Worm (Caenorhabditis elegans) whole organism, late embryonic: ENCODE measurements around the gene C01F6.14.
A peak's percentile ranks its signal among the peaks of the same experiment; 100 is the strongest.

ENCODE experiments used
- C08G9.2 ChIP-seq: sonication (generic microtip); optimal IDR thresholded peaks from 2 replicates; lab custom pipeline; 2016; ENCODE audit warnings: mild to moderate bottlenecking, missing genetic modification characterization, moderate library complexity, missing compliant biosample characterization
- F13H6.1 ChIP-seq: sonication (generic microtip); optimal IDR thresholded peaks from 2 replicates; lab custom pipeline; 2016; ENCODE audit warnings: missing genetic modification characterization, missing compliant biosample characterization
- K02D7.2 ChIP-seq: sonication (generic microtip); optimal IDR thresholded peaks from 2 replicates; lab custom pipeline; 2017; ENCODE audit warnings: mild to moderate bottlenecking, missing genetic modification characterization, missing compliant biosample characterization
- ahr-1 ChIP-seq: sonication (generic microtip); optimal IDR thresholded peaks from 2 replicates; lab custom pipeline; 2016; ENCODE audit warnings: missing genetic modification characterization, missing compliant biosample characterization
- ceh-14 ChIP-seq: sonication (generic microtip); optimal IDR thresholded peaks from 2 replicates; lab custom pipeline; 2016; ENCODE audit warnings: missing genotype, missing genetic modification characterization, missing compliant biosample characterization
- ceh-18 ChIP-seq: sonication (generic microtip); optimal IDR thresholded peaks from 2 replicates; lab custom pipeline; 2016; ENCODE audit warnings: missing genetic modification characterization, missing compliant biosample characterization
- ceh-19 ChIP-seq: fragments of 200-800 bp; sonication (Bioruptor generic); optimal IDR thresholded peaks from 2 replicates; lab custom pipeline; 2018; ENCODE audit warnings: mild to moderate bottlenecking, missing genetic modification characterization, missing compliant biosample characterization
- ceh-2 ChIP-seq: sonication (generic microtip); optimal IDR thresholded peaks from 2 replicates; lab custom pipeline; 2016; ENCODE audit warnings: missing genotype, missing genetic modification characterization, missing compliant biosample characterization
- ceh-22 ChIP-seq: sonication (generic microtip); optimal IDR thresholded peaks from 2 replicates; lab custom pipeline; 2017; ENCODE audit warnings: missing biosample characterization, missing genetic modification characterization
- ceh-30 ChIP-seq: fragments of 150-350 bp; optimal IDR thresholded peaks from 2 replicates; lab custom pipeline; 2014; ENCODE audit warnings: missing biosample characterization, missing genetic modification characterization
- ceh-31 ChIP-seq: sonication (generic microtip); optimal IDR thresholded peaks from 2 replicates; lab custom pipeline; 2016; ENCODE audit warnings: missing genetic modification characterization, missing compliant biosample characterization
- ceh-34 ChIP-seq: sonication (generic microtip); optimal IDR thresholded peaks from 2 replicates; lab custom pipeline; 2016; ENCODE audit warnings: mild to moderate bottlenecking, missing genetic modification characterization, missing compliant biosample characterization
- ceh-48 ChIP-seq: sonication (generic microtip); optimal IDR thresholded peaks from 2 replicates; lab custom pipeline; 2016; ENCODE audit warnings: missing genetic modification characterization, inconsistent platforms, missing compliant biosample characterization
- dve-1 ChIP-seq: sonication (generic microtip); optimal IDR thresholded peaks from 2 replicates; lab custom pipeline; 2017; ENCODE audit warnings: antibody characterized with exemption, mild to moderate bottlenecking, missing genetic modification characterization, missing compliant biosample characterization
- elt-2 ChIP-seq: sonication (generic microtip); optimal IDR thresholded peaks from 2 replicates; lab custom pipeline; 2016; ENCODE audit warnings: missing genetic modification reagents, missing genetic modification characterization, missing compliant biosample characterization
- elt-4 ChIP-seq: sonication (generic microtip); optimal IDR thresholded peaks from 2 replicates; lab custom pipeline; 2016; ENCODE audit warnings: missing genetic modification characterization, missing compliant biosample characterization
- ets-4 ChIP-seq: sonication (generic microtip); optimal IDR thresholded peaks from 2 replicates; lab custom pipeline; 2016; ENCODE audit warnings: missing genetic modification characterization, missing compliant biosample characterization
- fax-1 ChIP-seq: sonication (generic microtip); optimal IDR thresholded peaks from 2 replicates; lab custom pipeline; 2016; ENCODE audit warnings: missing genotype, missing genetic modification characterization, missing compliant biosample characterization
- fkh-6 ChIP-seq: sonication (generic microtip); optimal IDR thresholded peaks from 2 replicates; lab custom pipeline; 2016; ENCODE audit warnings: missing genetic modification characterization, missing compliant biosample characterization
- gmeb-2 ChIP-seq: sonication (generic microtip); optimal IDR thresholded peaks from 2 replicates; lab custom pipeline; 2016; ENCODE audit warnings: missing genetic modification characterization, inconsistent platforms, missing compliant biosample characterization
- hlh-13 ChIP-seq: fragments of 200-800 bp; sonication (Bioruptor generic); optimal IDR thresholded peaks from 2 replicates; lab custom pipeline; 2018; ENCODE audit warnings: mild to moderate bottlenecking, missing genetic modification characterization, missing compliant biosample characterization
- hlh-15 ChIP-seq: sonication (generic microtip); optimal IDR thresholded peaks from 2 replicates; lab custom pipeline; 2016; ENCODE audit warnings: missing genetic modification characterization, missing compliant biosample characterization
- hlh-8 ChIP-seq: sonication (generic microtip); optimal IDR thresholded peaks from 2 replicates; lab custom pipeline; 2016; ENCODE audit warnings: missing genotype, missing genetic modification characterization, missing compliant biosample characterization
- lim-6 ChIP-seq: sonication (generic microtip); optimal IDR thresholded peaks from 2 replicates; lab custom pipeline; 2016; ENCODE audit warnings: missing genetic modification characterization, missing compliant biosample characterization
- lin-11 ChIP-seq: fragments of 200-800 bp; sonication (Bioruptor generic); optimal IDR thresholded peaks from 2 replicates; lab custom pipeline; 2018; ENCODE audit warnings: mild to moderate bottlenecking, missing genetic modification characterization, missing compliant biosample characterization
- madf-2 ChIP-seq: sonication (generic microtip); optimal IDR thresholded peaks from 2 replicates; lab custom pipeline; 2017; ENCODE audit warnings: missing genetic modification characterization, missing compliant biosample characterization
- mec-3 ChIP-seq: sonication (generic microtip); optimal IDR thresholded peaks from 2 replicates; lab custom pipeline; 2016; ENCODE audit warnings: borderline replicate concordance, missing genetic modification characterization, missing compliant biosample characterization
- nhr-11 ChIP-seq: fragments of 150-350 bp; optimal IDR thresholded peaks from 2 replicates; lab custom pipeline; 2014; ENCODE audit warnings: missing biosample characterization, missing genetic modification characterization
- npax-4 ChIP-seq: sonication (generic microtip); optimal IDR thresholded peaks from 2 replicates; lab custom pipeline; 2016; ENCODE audit warnings: missing genetic modification characterization, missing compliant biosample characterization
- pat-9 ChIP-seq: fragments of 200-800 bp; sonication (Bioruptor generic); optimal IDR thresholded peaks from 2 replicates; lab custom pipeline; 2018; ENCODE audit warnings: mild to moderate bottlenecking, missing genetic modification characterization, moderate library complexity, missing compliant biosample characterization
- pqm-1 ChIP-seq: sonication (generic microtip); optimal IDR thresholded peaks from 2 replicates; lab custom pipeline; 2016; ENCODE audit warnings: missing genetic modification characterization, missing compliant biosample characterization
- pros-1 ChIP-seq: fragments of 150-350 bp; optimal IDR thresholded peaks from 2 replicates; lab custom pipeline; 2014; ENCODE audit warnings: missing biosample characterization, missing genetic modification reagents, missing genetic modification characterization
- ref-2 ChIP-seq: sonication (generic microtip); optimal IDR thresholded peaks from 2 replicates; lab custom pipeline; 2016; ENCODE audit warnings: missing genetic modification characterization, missing compliant biosample characterization
- rnt-1 ChIP-seq: sonication (generic microtip); optimal IDR thresholded peaks from 2 replicates; lab custom pipeline; 2016; ENCODE audit warnings: missing genetic modification characterization, missing compliant biosample characterization
- sdc-2 ChIP-seq: sonication (generic microtip); optimal IDR thresholded peaks from 2 replicates; lab custom pipeline; 2016; ENCODE audit warnings: missing genotype, missing genetic modification characterization, missing compliant biosample characterization
- sox-2 ChIP-seq: fragments of 200-800 bp; sonication (Bioruptor generic); IDR thresholded peaks from 2 replicates; pipeline ENCODE4 v1.3.6; 2022; ENCODE audit warnings: missing genetic modification reagents, missing genetic modification characterization, missing compliant biosample characterization
- sox-4 ChIP-seq: sonication (generic microtip); optimal IDR thresholded peaks from 2 replicates; lab custom pipeline; 2017; ENCODE audit warnings: mild to moderate bottlenecking, missing genetic modification characterization, inconsistent platforms, missing compliant biosample characterization
- syd-9 ChIP-seq: sonication (generic microtip); optimal IDR thresholded peaks from 2 replicates; lab custom pipeline; 2016; ENCODE audit warnings: mild to moderate bottlenecking, missing genetic modification characterization, moderate library complexity, missing compliant biosample characterization
- tbx-2 ChIP-seq: sonication (generic microtip); optimal IDR thresholded peaks from 2 replicates; lab custom pipeline; 2016; ENCODE audit warnings: missing genetic modification characterization, missing compliant biosample characterization
- tbx-7 ChIP-seq: sonication (generic microtip); optimal IDR thresholded peaks from 2 replicates; lab custom pipeline; 2016; ENCODE audit warnings: missing genotype, missing genetic modification characterization, missing compliant biosample characterization
- ttx-3 ChIP-seq: sonication (generic microtip); optimal IDR thresholded peaks from 2 replicates; lab custom pipeline; 2016; ENCODE audit warnings: missing genetic modification reagents, missing genetic modification characterization, missing compliant biosample characterization
- unc-3 ChIP-seq, 2 experiments: fragments of 200-800 bp in 1 of 2; sonication (Bioruptor generic) in 1 of 2; sonication (generic microtip) in 1 of 2; conservative IDR thresholded peaks in 1 of 2; optimal IDR thresholded peaks in 1 of 2; 2 replicates each; pipeline versions ENCODE4 v1.3.6 to Lab custom; 2016 to 2022; ENCODE audit warnings: missing compliant biosample characterization in 2 of 2, missing genetic modification characterization in 2 of 2, missing genetic modification reagents in 1 of 2
- unc-42 ChIP-seq: sonication (generic microtip); optimal IDR thresholded peaks from 2 replicates; lab custom pipeline; 2016; ENCODE audit warnings: missing genotype, missing genetic modification characterization, missing compliant biosample characterization
- zip-5 ChIP-seq: sonication (generic microtip); optimal IDR thresholded peaks from 2 replicates; lab custom pipeline; 2016; ENCODE audit warnings: missing genetic modification characterization, missing compliant biosample characterization
- ztf-16 ChIP-seq: sonication (generic microtip); optimal IDR thresholded peaks from 2 replicates; lab custom pipeline; 2017; ENCODE audit warnings: missing genetic modification characterization, missing compliant biosample characterization

C01F6.14 gene

DNA sequence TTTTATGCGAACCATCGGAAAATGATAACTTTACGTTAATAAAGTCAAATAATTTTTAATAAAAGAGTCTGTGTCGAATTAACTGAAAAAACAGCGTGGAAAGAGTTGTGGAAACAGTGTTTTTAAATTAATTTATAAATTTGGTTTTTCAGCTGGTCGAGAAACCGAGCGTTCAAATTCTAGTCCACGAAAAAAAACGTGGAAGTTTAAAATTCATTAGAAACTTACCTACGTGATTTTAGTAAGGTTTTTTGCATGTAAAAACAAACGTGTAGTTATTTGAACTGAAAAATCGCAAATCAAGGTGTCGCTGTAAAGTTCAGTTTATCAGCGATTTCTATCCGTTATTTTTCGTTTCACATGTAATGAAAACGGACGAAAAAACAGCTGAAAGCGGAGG, 25.5 kb downstream of the C01F6.14 start, which contains the start of gene mans-4:
Gene mans-4, minus strand, starts transcription at position 101 of the 400 bp plus-strand sequence.
- TF ChIP-seq ceh-19 (GFP tag; lab: Kevin White, UChicago) (no peak), lin-11 (tag; lab: Kevin White, UChicago) (no peak), ceh-22 (tag; lab: Kevin White, UChicago) (no peak), ceh-30 (tag; lab: Kevin White, UChicago) (no peak), ztf-16 (tag; lab: Kevin White, UChicago) (no peak), ref-2 (tag; lab: Kevin White, UChicago) (no peak), fkh-6 (tag; lab: Kevin White, UChicago) (no peak), elt-4 (no peak), unc-42 (tag; lab: Kevin White, UChicago) (no peak), ceh-31 (tag; lab: Kevin White, UChicago) (no peak), ttx-3 (no peak), ets-4 (tag; lab: Kevin White, UChicago) (no peak), lim-6 (tag; lab: Kevin White, UChicago) (no peak), dve-1 (tag; lab: Kevin White, UChicago) (no peak), sox-2 (GFP tag; lab: Robert Waterston, UW) (no peak), hlh-15 (tag; lab: Kevin White, UChicago) (no peak), tbx-2 (tag; lab: Kevin White, UChicago) (no peak)

- TF ChIP-seq zip-5 (tag; lab: Kevin White, UChicago) (peak; percentile 82), hlh-13 (GFP tag; lab: Kevin White, UChicago) (peak; percentile 56), hlh-8 (tag; lab: Kevin White, UChicago) (peak; percentile 85), mec-3 (tag; lab: Kevin White, UChicago) (peak; percentile 55), hlh-15 (tag; lab: Kevin White, UChicago) (peak; percentile 10), syd-9 (no peak), C08G9.2 (tag; lab: Kevin White, UChicago) (peak; percentile 94), npax-4 (tag; lab: Kevin White, UChicago) (no peak), sox-4 (no peak), unc-3 (GFP tag; conservative IDR thresholded peaks at IDR 0.05; lab: Robert Waterston, UW) (0 out of 2 replicates have a peak, but pooled peaks have one; percentile 8), unc-3 (tag; optimal IDR thresholded peaks at IDR 0.05; lab: Kevin White, UChicago) (no peak), pat-9 (tag; lab: Kevin White, UChicago) (no peak), tbx-2 (tag; lab: Kevin White, UChicago) (peak; percentile 90), ceh-48 (tag; lab: Kevin White, UChicago) (no peak), K02D7.2 (tag; lab: Kevin White, UChicago) (no peak), ets-4 (tag; lab: Kevin White, UChicago) (peak; percentile 83), ztf-16 (tag; lab: Kevin White, UChicago) (peak; percentile 21), pqm-1 (peak; percentile 6), ceh-34 (tag; lab: Kevin White, UChicago) (peak; percentile 47), lim-6 (tag; lab: Kevin White, UChicago) (peak; percentile 81), ceh-18 (tag; lab: Kevin White, UChicago) (peak; percentile 31), unc-42 (tag; lab: Kevin White, UChicago) (peak; percentile 63), nhr-11 (tag; lab: Kevin White, UChicago) (no peak), ref-2 (tag; lab: Kevin White, UChicago) (peak; percentile 64), elt-2 (peak; percentile 49), pros-1 (no peak), sdc-2 (tag; lab: Kevin White, UChicago) (no peak), ceh-2 (tag; lab: Kevin White, UChicago) (peak; percentile 84), fax-1 (peak; percentile 28), gmeb-2 (tag; lab: Kevin White, UChicago) (no peak), fkh-6 (tag; lab: Kevin White, UChicago) (peak; percentile 45), tbx-7 (tag; lab: Kevin White, UChicago) (peak; percentile 86), ceh-31 (tag; lab: Kevin White, UChicago) (peak; percentile 95), ceh-14 (tag; lab: Kevin White, UChicago) (peak; percentile 39), rnt-1 (tag; lab: Kevin White, UChicago) (peak; percentile 85), ahr-1 (tag; lab: Kevin White, UChicago) (peak; percentile 41), madf-2 (peak; percentile 19), ceh-30 (tag; lab: Kevin White, UChicago) (no peak), sox-2 (GFP tag; lab: Robert Waterston, UW) (no peak), F13H6.1 (tag; lab: Kevin White, UChicago) (peak; percentile 37), ttx-3 (peak; percentile 23)
These were observed 29.6 kb downstream of the C01F6.14 start, which contains the start of gene mppb-1 for ce11 chrIV:9074244-9074723. mppb-1 (plus strand) TSS chrIV:9074673.
